Worm (Caenorhabditis elegans) whole organism, L1 larva: ENCODE data around the gene srx-4.

Experiments used
- Y116A8C.19 ChIP-seq: sonication (generic microtip); optimal IDR thresholded peaks from 2 replicates; lab custom pipeline; 2016; ENCODE audit warnings: missing compliant biosample characterization, missing genetic modification characterization, borderline replicate concordance
- ceh-82 ChIP-seq, 3 experiments: fragments of 150-350 bp in 1 of 3; sonication (generic microtip) in 2 of 3; optimal IDR thresholded peaks; 2 replicates each; lab custom pipeline; 2014 to 2017; ENCODE audit warnings: missing biosample characterization in 3 of 3, missing genetic modification characterization in 3 of 3
- egl-27 ChIP-seq, 2 experiments: fragments of 150-350 bp in 1 of 2; sonication (generic microtip); optimal IDR thresholded peaks; 3 replicates each; lab custom pipeline; 2017 to 2018; ENCODE audit warnings: missing biosample characterization in 2 of 2, missing genetic modification characterization in 2 of 2, missing genetic modification reagents in 2 of 2
- grh-1 ChIP-seq: fragments of 200-800 bp; sonication (Bioruptor generic); IDR thresholded peaks from 2 replicates; pipeline ENCODE4 v1.3.6; 2022; ENCODE audit warnings: missing genetic modification reagents, missing genetic modification characterization, missing compliant biosample characterization
- isw-1 ChIP-seq: fragments of 200-800 bp; sonication (Bioruptor generic); IDR thresholded peaks from 2 replicates; pipeline ENCODE4 v1.3.6; 2022; ENCODE audit warnings: missing genetic modification characterization, missing compliant biosample characterization
- lsy-2 ChIP-seq, 2 experiments: fragments of 150-350 bp; optimal IDR thresholded peaks; 2 replicates each; lab custom pipeline; 2014; ENCODE audit warnings: missing biosample characterization in 2 of 2, missing genetic modification characterization in 2 of 2
- rnt-1 ChIP-seq: sonication (generic microtip); optimal IDR thresholded peaks from 2 replicates; lab custom pipeline; 2016; ENCODE audit warnings: mild to moderate bottlenecking, missing genetic modification characterization, moderate library complexity, missing compliant biosample characterization
- unc-30 ChIP-seq: sonication (generic microtip); optimal IDR thresholded peaks from 2 replicates; lab custom pipeline; 2017; ENCODE audit warnings: missing biosample characterization, missing genetic modification characterization
- unc-62 ChIP-seq: fragments of 150-350 bp; optimal IDR thresholded peaks from 2 replicates; lab custom pipeline; 2014; ENCODE audit warnings: missing biosample characterization, missing genetic modification reagents, missing genetic modification characterization
- ztf-4 ChIP-seq: fragments of 150-350 bp; optimal IDR thresholded peaks from 2 replicates; lab custom pipeline; 2014; ENCODE audit warnings: missing biosample characterization, missing genetic modification characterization

ce11 chrV:667459-667858 is 25.1 kb downstream of the srx-4 start, which contains the start of gene nhr-180:
- no peak for TF ChIP-seq rnt-1 (tag; lab: Kevin White, UChicago)
- no peak for TF ChIP-seq egl-27 (tag; optimal IDR thresholded peaks at IDR 0.05; lab: Kevin White, UChicago)
- TF ChIP-seq lsy-2 (tag; optimal IDR thresholded peaks at IDR 0.05; lab: Kevin White, UChicago): no peak
- no peak for TF ChIP-seq unc-30 (tag; lab: Kevin White, UChicago)
- TF ChIP-seq isw-1 (GFP tag; lab: Robert Waterston, UW): no peak
- TF ChIP-seq Y116A8C.19 (tag; lab: Kevin White, UChicago): no peak
- TF ChIP-seq ceh-82 (tag; optimal IDR thresholded peaks at IDR 0.05; lab: Kevin White, UChicago): no peak
- no peak for TF ChIP-seq grh-1 (GFP tag; lab: Robert Waterston, UW)
- TF ChIP-seq ztf-4 (tag; lab: Kevin White, UChicago): no peak
- TF ChIP-seq unc-62 (GFP tag; lab: Kevin White, UChicago): no peak
